Fruit fly (Drosophila melanogaster) whole organism, pupa: ENCODE measurements around the gene CG43725.

Experiments
- CG10348 ChIP-seq: fragments of 200-800 bp; sonication (Bioruptor generic); IDR thresholded peaks from 2 replicates; pipeline ENCODE4 v1.3.6; 2022; ENCODE audit warnings: missing biosample characterization, missing genetic modification characterization
- CG12605 ChIP-seq: fragments of 200-800 bp; sonication (Bioruptor generic); IDR thresholded peaks from 2 replicates; pipeline ENCODE4 v1.3.6; 2022; ENCODE audit warnings: missing biosample characterization, missing genetic modification characterization
- CG13204 ChIP-seq: fragments of 200-800 bp; sonication (Bioruptor generic); optimal IDR thresholded peaks from 2 replicates; lab custom pipeline; 2018; ENCODE audit warnings: missing biosample characterization, mild to moderate bottlenecking, missing genetic modification characterization, moderate library complexity
- CG14655 ChIP-seq: fragments of 200-800 bp; sonication (Bioruptor generic); optimal IDR thresholded peaks from 3 replicates; lab custom pipeline; 2017; ENCODE audit warnings: mild to moderate bottlenecking, missing biosample characterization, missing genetic modification reagents, missing genetic modification characterization
- CG15710 ChIP-seq: fragments of 200-800 bp; sonication (Bioruptor generic); optimal IDR thresholded peaks from 2 replicates; lab custom pipeline; 2018; ENCODE audit warnings: missing biosample characterization, mild to moderate bottlenecking, missing genetic modification characterization, moderate library complexity
- CG17806 ChIP-seq: fragments of 200-800 bp; sonication (Bioruptor generic); optimal IDR thresholded peaks from 2 replicates; lab custom pipeline; 2018; ENCODE audit warnings: missing biosample characterization, mild to moderate bottlenecking, missing genetic modification characterization, moderate library complexity
- CG32121 ChIP-seq: fragments of 200-800 bp; sonication (Bioruptor generic); IDR thresholded peaks from 2 replicates; pipeline ENCODE4 v1.3.6; 2022; ENCODE audit warnings: missing biosample characterization, missing genetic modification characterization
- CG34367 ChIP-seq: fragments of 200-800 bp; sonication (Bioruptor generic); optimal IDR thresholded peaks from 2 replicates; lab custom pipeline; 2018; ENCODE audit warnings: missing biosample characterization, mild to moderate bottlenecking, missing genetic modification characterization
- CG4496 ChIP-seq: fragments of 200-800 bp; sonication (Bioruptor generic); IDR thresholded peaks from 3 replicates; pipeline ENCODE4 v1.3.6; 2022; ENCODE audit warnings: missing biosample characterization, missing genetic modification characterization
- CG8159 ChIP-seq: fragments of 200-800 bp; sonication (Bioruptor generic); optimal IDR thresholded peaks from 3 replicates; lab custom pipeline; 2018; ENCODE audit warnings: missing biosample characterization, mild to moderate bottlenecking, missing genetic modification characterization, moderate library complexity
- CG8301 ChIP-seq: fragments of 200-800 bp; sonication (Bioruptor generic); optimal IDR thresholded peaks from 2 replicates; lab custom pipeline; 2018; ENCODE audit warnings: missing biosample characterization, mild to moderate bottlenecking, missing genetic modification characterization
- CG9948 ChIP-seq: fragments of 200-800 bp; sonication (Bioruptor generic); optimal IDR thresholded peaks from 2 replicates; lab custom pipeline; 2018; ENCODE audit warnings: missing biosample characterization, mild to moderate bottlenecking, missing genetic modification characterization, moderate library complexity
- D1 ChIP-seq: fragments of 200-800 bp; sonication (Bioruptor generic); optimal IDR thresholded peaks from 2 replicates; lab custom pipeline; 2018; ENCODE audit warnings: missing biosample characterization, mild to moderate bottlenecking, missing genetic modification characterization, moderate library complexity
- EcR ChIP-seq: fragments of 200-800 bp; sonication (Bioruptor generic); optimal IDR thresholded peaks from 3 replicates; lab custom pipeline; 2019; ENCODE audit warnings: missing biosample characterization, missing genetic modification characterization, mild to moderate bottlenecking, moderate library complexity, missing genetic modification reagents
- Ets98B ChIP-seq: fragments of 200-800 bp; sonication (Bioruptor generic); IDR thresholded peaks from 2 replicates; pipeline ENCODE4 v1.3.6; 2022; ENCODE audit warnings: missing biosample characterization, missing genetic modification characterization
- Pif1A ChIP-seq: fragments of 200-800 bp; sonication (Bioruptor generic); optimal IDR thresholded peaks from 3 replicates; lab custom pipeline; 2016; ENCODE audit warnings: missing biosample characterization, missing genetic modification characterization
- Pif1B ChIP-seq: fragments of 200-800 bp; sonication (Bioruptor generic); optimal IDR thresholded peaks from 3 replicates; lab custom pipeline; 2016; ENCODE audit warnings: missing biosample characterization, missing genetic modification characterization
- Snoo ChIP-seq: fragments of 200-800 bp; sonication (Bioruptor generic); optimal IDR thresholded peaks from 3 replicates; lab custom pipeline; 2017; ENCODE audit warnings: missing biosample characterization, mild to moderate bottlenecking, missing genetic modification characterization, inconsistent platforms
- fd96Ca ChIP-seq: fragments of 200-800 bp; sonication (Bioruptor generic); IDR thresholded peaks from 3 replicates; pipeline ENCODE4 v1.3.6; 2022; ENCODE audit warnings: missing biosample characterization, missing genetic modification characterization
- gl ChIP-seq: fragments of 200-800 bp; sonication (Bioruptor generic); optimal IDR thresholded peaks from 2 replicates; lab custom pipeline; 2018; ENCODE audit warnings: missing biosample characterization, mild to moderate bottlenecking, missing genetic modification characterization
- rn ChIP-seq: fragments of 200-800 bp; sonication (Bioruptor generic); IDR thresholded peaks from 2 replicates; pipeline ENCODE4 v1.3.6; 2022; ENCODE audit warnings: missing biosample characterization, missing genetic modification characterization

Gene CG43725

DNA sequence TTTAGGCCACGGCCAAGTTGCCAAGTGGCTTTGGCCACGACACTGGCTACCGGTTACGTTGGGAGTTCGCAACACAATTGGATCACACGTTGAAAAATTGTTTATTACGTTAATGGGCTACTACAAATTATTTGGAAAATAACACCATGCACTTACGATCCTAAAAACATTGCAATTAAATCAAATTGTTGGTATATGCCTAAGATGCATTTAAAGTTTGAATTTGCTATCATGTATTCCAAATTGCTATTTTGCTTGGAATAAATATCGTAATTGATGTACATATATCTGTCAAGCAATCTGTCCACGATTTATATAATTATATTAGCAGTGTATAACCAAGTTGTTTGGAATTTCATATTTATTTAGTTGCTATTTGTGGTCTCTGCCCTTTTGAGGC lies 2.4 kb upstream of the CG43725 start:
- TF ChIP-seq CG17806 (tag; lab: Kevin White, UChicago) (peak; percentile 40), CG15710 (tag; lab: Kevin White, UChicago) (peak; percentile 21), CG13204 (GFP tag; lab: Kevin White, UChicago) (no peak), CG8159 (tag; lab: Kevin White, UChicago) (peak; percentile 15), Pif1B (GFP tag; lab: Kevin White, UChicago) (no peak), Pif1A (GFP tag; lab: Kevin White, UChicago) (no peak), Ets98B (GFP tag; lab: Robert Waterston, UW) (no peak), gl (tag; lab: Kevin White, UChicago) (no peak), CG9948 (peak; percentile 56), CG14655 (GFP tag; lab: Kevin White, UChicago) (peak; percentile 66), rn (GFP tag; lab: Robert Waterston, UW) (no peak), CG8301 (tag; lab: Kevin White, UChicago) (peak; percentile 55), CG34367 (tag; lab: Kevin White, UChicago) (peak; percentile 33), Snoo (tag; lab: Kevin White, UChicago) (no peak), CG12605 (GFP tag; lab: Robert Waterston, UW) (no peak), CG10348 (no peak), EcR (GFP tag; lab: Kevin White, UChicago) (no peak), D1 (tag; lab: Kevin White, UChicago) (no peak), CG4496 (no peak), CG32121 (no peak)

- TF ChIP-seq CG17806 (tag; lab: Kevin White, UChicago), result peak; percentile 9
- peak; percentile 50 for TF ChIP-seq CG9948
- peak; percentile 59 for TF ChIP-seq CG15710 (tag; lab: Kevin White, UChicago)
- TF ChIP-seq Pif1A (GFP tag; lab: Kevin White, UChicago), result peak; percentile 8
- TF ChIP-seq EcR (GFP tag; lab: Kevin White, UChicago), result no peak
- peak; percentile 54 for TF ChIP-seq CG34367 (tag; lab: Kevin White, UChicago)
- peak; percentile 48 for TF ChIP-seq CG8159 (tag; lab: Kevin White, UChicago)
- TF ChIP-seq CG8301 (tag; lab: Kevin White, UChicago), result peak; percentile 62
- no peak for TF ChIP-seq CG12605 (GFP tag; lab: Robert Waterston, UW)
- TF ChIP-seq CG14655 (GFP tag; lab: Kevin White, UChicago), result peak; percentile 58
These were observed 1.4 kb upstream of the CG43725 start for dm6 chr2L:11073947-11074346.

dm6 chr2L:11081337-11081736 lies 6.0 kb downstream of the CG43725 start, which contains the start of gene AstC:
TSS of gene AstC (minus strand) at chr2L:11081399.
- no peak for TF ChIP-seq rn (GFP tag; lab: Robert Waterston, UW)
- TF ChIP-seq Ets98B (GFP tag; lab: Robert Waterston, UW), result no peak
- no peak for TF ChIP-seq CG14655 (GFP tag; lab: Kevin White, UChicago)
- TF ChIP-seq CG8301 (tag; lab: Kevin White, UChicago), result no peak
- no peak for TF ChIP-seq CG8159 (tag; lab: Kevin White, UChicago)
- no peak for TF ChIP-seq CG9948
- TF ChIP-seq gl (tag; lab: Kevin White, UChicago), result no peak
- TF ChIP-seq CG13204 (GFP tag; lab: Kevin White, UChicago), result no peak
- no peak for TF ChIP-seq D1 (tag; lab: Kevin White, UChicago)
- no peak for TF ChIP-seq CG12605 (GFP tag; lab: Robert Waterston, UW)
- TF ChIP-seq CG32121, result no peak
- no peak for TF ChIP-seq Pif1B (GFP tag; lab: Kevin White, UChicago)
- no peak for TF ChIP-seq CG17806 (tag; lab: Kevin White, UChicago)
- no peak for TF ChIP-seq CG4496
- TF ChIP-seq Snoo (tag; lab: Kevin White, UChicago), result no peak

DNA sequence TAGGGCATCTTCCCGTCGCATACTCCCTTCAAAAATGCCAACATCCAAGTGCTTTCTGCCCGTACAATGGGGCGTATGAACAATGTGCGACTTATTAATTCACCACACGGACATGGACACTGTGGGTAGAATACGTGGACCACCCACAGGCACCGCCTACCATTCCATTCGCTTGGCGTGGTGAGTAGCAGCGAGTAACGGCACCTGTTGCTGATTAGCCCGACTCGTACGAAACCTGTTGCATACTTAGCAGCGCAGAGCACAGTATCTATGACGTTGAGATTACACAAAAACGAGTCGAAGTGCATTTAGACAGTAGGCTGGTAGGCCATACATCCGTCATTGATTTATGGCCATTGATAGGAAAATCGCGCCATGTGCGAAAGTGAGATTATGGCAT lies 6.7 kb downstream of the CG43725 start:
- TF ChIP-seq CG32121, result no peak
- no peak for TF ChIP-seq CG8159 (tag; lab: Kevin White, UChicago)
- peak; percentile 95 for TF ChIP-seq CG12605 (GFP tag; lab: Robert Waterston, UW)
- no peak for TF ChIP-seq Snoo (tag; lab: Kevin White, UChicago)
- TF ChIP-seq fd96Ca (GFP tag; lab: Robert Waterston, UW), result no peak
- TF ChIP-seq CG8301 (tag; lab: Kevin White, UChicago), result no peak
- TF ChIP-seq Pif1B (GFP tag; lab: Kevin White, UChicago), result no peak
- TF ChIP-seq EcR (GFP tag; lab: Kevin White, UChicago), result no peak

DNA sequence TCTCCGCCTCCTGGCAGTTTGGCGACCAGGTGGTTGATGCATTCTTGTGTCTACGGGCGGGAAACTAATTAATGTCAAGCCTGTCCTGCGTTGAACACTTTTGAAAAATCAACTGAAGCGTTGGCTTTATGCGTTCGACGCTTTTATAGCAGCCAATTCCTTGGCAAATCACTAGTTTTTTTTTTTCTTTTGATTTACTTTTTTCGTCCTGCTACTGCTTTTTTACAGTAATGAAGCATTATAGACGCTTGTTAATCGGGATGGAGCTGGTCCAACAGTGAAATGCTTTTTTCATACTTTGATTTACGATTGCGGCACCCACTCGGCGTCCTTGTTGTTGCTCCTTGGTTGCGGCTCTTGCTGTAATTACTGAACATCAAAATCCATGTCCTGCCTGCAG lies 9.8 kb downstream of the CG43725 start, which contains the start of gene AstCC:
TSS of gene AstCC (minus strand) at position 101 of the 400 bp plus-strand sequence.
- no peak for TF ChIP-seq CG9948
- TF ChIP-seq CG34367 (tag; lab: Kevin White, UChicago), result no peak
- no peak for TF ChIP-seq CG14655 (GFP tag; lab: Kevin White, UChicago)
- no peak for TF ChIP-seq CG15710 (tag; lab: Kevin White, UChicago)
- TF ChIP-seq CG4496, result no peak
- TF ChIP-seq D1 (tag; lab: Kevin White, UChicago), result no peak
- TF ChIP-seq gl (tag; lab: Kevin White, UChicago), result no peak
- no peak for TF ChIP-seq CG12605 (GFP tag; lab: Robert Waterston, UW)
- no peak for TF ChIP-seq rn (GFP tag; lab: Robert Waterston, UW)
- no peak for TF ChIP-seq CG17806 (tag; lab: Kevin White, UChicago)
- no peak for TF ChIP-seq CG8159 (tag; lab: Kevin White, UChicago)
- no peak for TF ChIP-seq Snoo (tag; lab: Kevin White, UChicago)
